Fruit fly (Drosophila melanogaster): ENCODE results near the gene Afti.

Gene Afti

dm6 chr3R:14353733-14354152, 27.3 kb upstream of the Afti start (continued):
- TF ChIP-seq CkIIα-i1 (GFP tag; IDR thresholded peaks at IDR 0.05) (no peak), CG2202 (tag; optimal IDR thresholded peaks at IDR 0.05) (no peak), Poxn (GFP tag; IDR thresholded peaks at IDR 0.05) (no peak), CG15479 (GFP tag; optimal IDR thresholded peaks at IDR 0.05) (no peak), CG42726 (GFP tag; IDR thresholded peaks at IDR 0.05; ENCODE audit: partially characterized antibody) (no peak), crp (GFP tag; optimal IDR thresholded peaks at IDR 0.05) (no peak), CG17912 (GFP tag; optimal IDR thresholded peaks at IDR 0.05) (no peak), tup (GFP tag; optimal IDR thresholded peaks at IDR 0.05) (no peak), CG15514 (GFP tag; optimal IDR thresholded peaks at IDR 0.05) (peak; percentile 62), sob (GFP tag; IDR thresholded peaks at IDR 0.05) (peak; percentile 61), da (GFP tag; optimal IDR thresholded peaks at IDR 0.05) (no peak), maf-S (GFP tag; optimal IDR thresholded peaks at IDR 0.05) (no peak), nerfin-2 (GFP tag; IDR thresholded peaks at IDR 0.05; ENCODE audit: partially characterized antibody) (no peak), CG3281 (GFP tag; optimal IDR thresholded peaks at IDR 0.05) (peak; percentile 86), nmo (GFP tag; optimal IDR thresholded peaks at IDR 0.05) (peak; percentile 74), corto (GFP tag; optimal IDR thresholded peaks at IDR 0.05) (peak; percentile 25), MTF-1 (GFP tag; optimal IDR thresholded peaks at IDR 0.05; ENCODE audit: borderline replicate concordance) (peak; percentile 20), CG43689 (GFP tag; IDR thresholded peaks at IDR 0.05) (no peak), Mrtf (GFP tag; IDR thresholded peaks at IDR 0.05) (no peak), Med (GFP tag) (peak; percentile 58), CG17829 (tag; optimal IDR thresholded peaks at IDR 0.05) (peak; percentile 84), Oli (tag; optimal IDR thresholded peaks at IDR 0.05) (peak; percentile 74), chinmo (GFP tag; IDR thresholded peaks at IDR 0.05; ENCODE audit: partially characterized antibody) (no peak), vnd (GFP tag; IDR thresholded peaks at IDR 0.05; ENCODE audit: partially characterized antibody) (no peak), run (tag; optimal IDR thresholded peaks at IDR 0.05) (peak; percentile 43), sqz (GFP tag; optimal IDR thresholded peaks at IDR 0.05) (peak; percentile 62), CG30403 (GFP tag; optimal IDR thresholded peaks at IDR 0.05) (peak; percentile 63), CG12942 (GFP tag; optimal IDR thresholded peaks at IDR 0.05) (peak; percentile 30), insv (GFP tag; optimal IDR thresholded peaks at IDR 0.05) (no peak), Tbp (GFP tag; optimal IDR thresholded peaks at IDR 0.05) (no peak), CG14667 (GFP tag; IDR thresholded peaks at IDR 0.05) (0 out of 2 replicates have a peak, but pooled peaks have one; percentile 25), CG12219 (GFP tag; optimal IDR thresholded peaks at IDR 0.05) (peak; percentile 4), CG4404 (GFP tag; IDR thresholded peaks at IDR 0.05) (peak; percentile 47), wor (GFP tag; IDR thresholded peaks at IDR 0.05) (peak; percentile 55), p53 (GFP tag; optimal IDR thresholded peaks at IDR 0.05) (no peak), CG31441 (GFP tag; IDR thresholded peaks at IDR 0.05) (peak; percentile 88), HmgZ (tag; optimal IDR thresholded peaks at IDR 0.05) (peak; percentile 14), zfh2 (GFP tag; optimal IDR thresholded peaks at IDR 0.05) (no peak), CG8478 (optimal IDR thresholded peaks at IDR 0.05) (no peak), CG8290 (GFP tag; optimal IDR thresholded peaks at IDR 0.05) (no peak), CG8290 (tag; optimal IDR thresholded peaks at IDR 0.05) (no peak), bab2 (GFP tag; optimal IDR thresholded peaks at IDR 0.05) (no peak), Ets97D (GFP tag; optimal IDR thresholded peaks at IDR 0.05) (no peak), ATbp (GFP tag; optimal IDR thresholded peaks at IDR 0.05) (peak; percentile 75), CG13123 (GFP tag; optimal IDR thresholded peaks at IDR 0.05) (peak; percentile 0), jigr1 (GFP tag; IDR thresholded peaks at IDR 0.05) (0 out of 3 replicates have a peak, but pooled peaks have one; percentile 28), CG7357 (GFP tag; IDR thresholded peaks at IDR 0.05) (peak; percentile 64; the same call in 1 of the 3 replicates), lov (optimal IDR thresholded peaks at IDR 0.05) (no peak), lov (GFP tag; IDR thresholded peaks at IDR 0.05) (no peak), HLH4C (GFP tag; IDR thresholded peaks at IDR 0.05; ENCODE audit: partially characterized antibody) (no peak), Awh (GFP tag; IDR thresholded peaks at IDR 0.05) (peak; percentile 39; the same call in 1 of the 2 replicates), GATAe (GFP tag; conservative IDR thresholded peaks at IDR 0.05) (0 out of 2 replicates have a peak, but pooled peaks have one; percentile 16)

Measured in whole organism, embryonic.